Worm (Caenorhabditis elegans): Measurements from ENCODE around the gene F32A5.4.

The F32A5.4 gene

DNA sequence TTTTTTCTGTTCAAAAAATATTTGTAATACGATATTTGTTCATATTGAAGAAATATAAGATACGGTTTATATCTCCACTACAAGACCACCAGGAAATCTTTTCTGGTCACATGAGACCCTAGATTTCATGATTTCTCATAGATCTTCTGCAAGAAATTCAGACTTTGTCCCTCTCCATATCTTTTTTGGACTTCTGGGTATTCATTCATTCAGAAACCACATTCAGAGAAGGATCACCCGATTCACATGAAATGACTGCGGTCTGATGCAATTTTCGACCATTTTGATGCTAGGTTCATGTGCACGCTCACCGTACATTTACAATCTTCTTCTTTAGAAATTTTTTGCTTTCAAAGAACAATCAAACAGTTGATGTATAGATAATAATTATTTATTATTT, 50.9 kb downstream of the F32A5.4 start:
- TF ChIP-seq nhr-23 (tag; optimal IDR thresholded peaks at IDR 0.05): peak; percentile 23
- TF ChIP-seq egl-5 (tag; optimal IDR thresholded peaks at IDR 0.05): no peak
- TF ChIP-seq jun-1 (tag; optimal IDR thresholded peaks at IDR 0.05): no peak
- TF ChIP-seq ceh-16 (tag; optimal IDR thresholded peaks at IDR 0.05): no peak
- TF ChIP-seq mml-1 (tag; optimal IDR thresholded peaks at IDR 0.05): no peak
- no peak for TF ChIP-seq nhr-237 (tag; optimal IDR thresholded peaks at IDR 0.05)
- no peak for TF ChIP-seq unc-62 (GFP tag; optimal IDR thresholded peaks at IDR 0.05)
- TF ChIP-seq ceh-28 (tag; optimal IDR thresholded peaks at IDR 0.05): no peak
- TF ChIP-seq pqm-1 (tag; optimal IDR thresholded peaks at IDR 0.05): no peak
- TF ChIP-seq nhr-43 (tag; optimal IDR thresholded peaks at IDR 0.05; ENCODE audit: poor library complexity, severe bottlenecking): peak; percentile 35
- no peak for TF ChIP-seq nhr-76 (tag; optimal IDR thresholded peaks at IDR 0.05)
- no peak for TF ChIP-seq fos-1 (tag; optimal IDR thresholded peaks at IDR 0.05)
